Worm (Caenorhabditis elegans): Measurements from ENCODE around the gene Y22D7AR.3.

Y22D7AR.3 gene

ce11 chrIII:1665799-1666308 is at the start of gene Y22D7AR.3:
Y22D7AR.3 (minus strand) TSS chrIII:1665849.
- TF ChIP-seq unc-62 (GFP tag; optimal IDR thresholded peaks at IDR 0.05) = no peak

- no peak for TF ChIP-seq unc-62 (GFP tag; optimal IDR thresholded peaks at IDR 0.05)
These were observed 48.5 kb upstream of the Y22D7AR.3 start for ce11 chrIII:1713991-1714611.

- TF ChIP-seq unc-62 (GFP tag; optimal IDR thresholded peaks at IDR 0.05) = no peak
These were observed 40.1 kb upstream of the Y22D7AR.3 start, which contains the start of the genes fbxa-13 and Y22D7AR.2 for ce11 chrIII:1705799-1706198. fbxa-13 (minus strand) TSS chrIII:1705899. Y22D7AR.2 (plus strand) TSS chrIII:1705946.

- no peak for TF ChIP-seq unc-62 (GFP tag; optimal IDR thresholded peaks at IDR 0.05)
These were observed 39.7 kb upstream of the Y22D7AR.3 start for ce11 chrIII:1705331-1705730.

ce11 chrIII:1704020-1704419 is 38.4 kb upstream of the Y22D7AR.3 start:
- TF ChIP-seq unc-62 (GFP tag; optimal IDR thresholded peaks at IDR 0.05) = no peak

ce11 chrIII:1702337-1702736 is 36.7 kb upstream of the Y22D7AR.3 start, which contains the start of gene spex-3:
spex-3 (minus strand) TSS chrIII:1702437.
- TF ChIP-seq unc-62 (GFP tag; optimal IDR thresholded peaks at IDR 0.05) = no peak

- no peak for TF ChIP-seq unc-62 (GFP tag; optimal IDR thresholded peaks at IDR 0.05)
These were observed 33.2 kb upstream of the Y22D7AR.3 start, which contains the start of gene fbxa-74 for ce11 chrIII:1698842-1699241. fbxa-74 (minus strand) TSS chrIII:1698986.

- no peak for TF ChIP-seq unc-62 (GFP tag; optimal IDR thresholded peaks at IDR 0.05)
These were observed 29.4 kb upstream of the Y22D7AR.3 start, which contains the start of gene srd-64 for ce11 chrIII:1695006-1695405. srd-64 (minus strand) TSS chrIII:1695106.

- TF ChIP-seq unc-62 (GFP tag; optimal IDR thresholded peaks at IDR 0.05) = no peak
These were observed 24.3 kb upstream of the Y22D7AR.3 start, which contains the start of gene Y22D7AR.14 for ce11 chrIII:1689927-1690326. Y22D7AR.14 (minus strand) TSS chrIII:1690027.

- TF ChIP-seq unc-62 (GFP tag; optimal IDR thresholded peaks at IDR 0.05) = no peak
These were observed 22.4 kb upstream of the Y22D7AR.3 start, which contains the start of gene Y22D7AR.7 for ce11 chrIII:1687999-1688398. Y22D7AR.7 (minus strand) TSS chrIII:1688099.

ce11 chrIII:1682262-1682661 is 16.6 kb upstream of the Y22D7AR.3 start:
- TF ChIP-seq unc-62 (GFP tag; optimal IDR thresholded peaks at IDR 0.05) = no peak

ce11 chrIII:1680996-1681395 is 15.3 kb upstream of the Y22D7AR.3 start:
- no peak for TF ChIP-seq unc-62 (GFP tag; optimal IDR thresholded peaks at IDR 0.05)

ce11 chrIII:1680393-1680792 is 14.7 kb upstream of the Y22D7AR.3 start:
- TF ChIP-seq unc-62 (GFP tag; optimal IDR thresholded peaks at IDR 0.05) = no peak

ce11 chrIII:1678671-1679070 is 13.0 kb upstream of the Y22D7AR.3 start:
- no peak for TF ChIP-seq unc-62 (GFP tag; optimal IDR thresholded peaks at IDR 0.05)

ce11 chrIII:1676588-1676987 is 10.9 kb upstream of the Y22D7AR.3 start, which contains the start of gene Y22D7AR.6:
Y22D7AR.6 (minus strand) TSS chrIII:1676721.
- no peak for TF ChIP-seq unc-62 (GFP tag; optimal IDR thresholded peaks at IDR 0.05)

ce11 chrIII:1674760-1675159 is 9.1 kb upstream of the Y22D7AR.3 start:
- TF ChIP-seq unc-62 (GFP tag; optimal IDR thresholded peaks at IDR 0.05) = no peak

- TF ChIP-seq unc-62 (GFP tag; optimal IDR thresholded peaks at IDR 0.05) = no peak
These were observed 7.7 kb upstream of the Y22D7AR.3 start for ce11 chrIII:1673320-1673719.
